Worm (Caenorhabditis elegans) whole organism, young adult: ENCODE measurements around the gene klo-2.
"Not testable (repeated sequence)": the region's sequence is repeated elsewhere in the genome, so short reads cannot be mapped to it uniquely, and the experiment has no call there.

Source experiments
- F10E7.11 ChIP-seq: sonication (generic microtip); optimal IDR thresholded peaks from 2 replicates; lab custom pipeline; 2017; ENCODE audit warnings: mild to moderate bottlenecking, missing genetic modification characterization, moderate library complexity, missing compliant biosample characterization
- F37B4.10 ChIP-seq: fragments of 200-800 bp; sonication (Bioruptor generic); IDR thresholded peaks from 2 replicates; pipeline ENCODE4 v1.3.6; 2022; ENCODE audit warnings: missing genetic modification characterization, missing compliant biosample characterization
- F57A8.1 ChIP-seq: fragments of 200-800 bp; sonication (Bioruptor generic); optimal IDR thresholded peaks from 2 replicates; lab custom pipeline; 2018; ENCODE audit warnings: mild to moderate bottlenecking, missing genetic modification characterization, moderate library complexity, missing compliant biosample characterization
- Y95B8A.8 ChIP-seq: fragments of 200-800 bp; sonication (Bioruptor generic); IDR thresholded peaks from 2 replicates; pipeline ENCODE4 v1.3.6; 2022; ENCODE audit warnings: missing genetic modification reagents, missing genetic modification characterization, missing compliant biosample characterization
- aptf-3 ChIP-seq: fragments of 200-800 bp; sonication (Bioruptor generic); IDR thresholded peaks from 2 replicates; pipeline ENCODE4 v1.3.6; 2022; ENCODE audit warnings: missing genetic modification characterization, missing compliant biosample characterization
- athp-1 ChIP-seq: sonication (generic microtip); optimal IDR thresholded peaks from 2 replicates; lab custom pipeline; 2017; ENCODE audit warnings: mild to moderate bottlenecking, missing genetic modification characterization, missing compliant biosample characterization
- attf-3 ChIP-seq: fragments of 200-800 bp; sonication (Bioruptor generic); conservative IDR thresholded peaks from 2 replicates; pipeline ENCODE4 v1.3.6; 2022; ENCODE audit warnings: missing genetic modification reagents, missing genetic modification characterization, missing compliant biosample characterization
- attf-5 ChIP-seq: fragments of 200-800 bp; sonication (Bioruptor generic); optimal IDR thresholded peaks from 2 replicates; lab custom pipeline; 2018; ENCODE audit warnings: mild to moderate bottlenecking, missing genetic modification characterization, missing compliant biosample characterization
- bed-2 ChIP-seq: fragments of 200-800 bp; sonication (Bioruptor generic); IDR thresholded peaks from 2 replicates; pipeline ENCODE4 v1.3.6; 2022; ENCODE audit warnings: missing genetic modification reagents, missing genetic modification characterization, missing compliant biosample characterization
- ccch-3 ChIP-seq: fragments of 200-800 bp; sonication (Bioruptor generic); optimal IDR thresholded peaks from 2 replicates; lab custom pipeline; 2018; ENCODE audit warnings: mild to moderate bottlenecking, missing genetic modification characterization, missing compliant biosample characterization
- ceh-58 ChIP-seq: fragments of 200-800 bp; sonication (Bioruptor generic); IDR thresholded peaks from 2 replicates; pipeline ENCODE4 v1.3.6; 2022; ENCODE audit warnings: missing genetic modification characterization, missing compliant biosample characterization
- ceh-79 ChIP-seq: sonication (generic microtip); optimal IDR thresholded peaks from 2 replicates; lab custom pipeline; 2017; ENCODE audit warnings: mild to moderate bottlenecking, missing genetic modification characterization, missing compliant biosample characterization
- die-1 ChIP-seq: sonication (generic microtip); optimal IDR thresholded peaks from 2 replicates; lab custom pipeline; 2016; ENCODE audit warnings: missing genotype, mild to moderate bottlenecking, missing genetic modification characterization, missing compliant biosample characterization
- dox-1 ChIP-seq: fragments of 200-800 bp; sonication (Bioruptor generic); IDR thresholded peaks from 2 replicates; pipeline ENCODE4 v1.3.6; 2022; ENCODE audit warnings: missing genetic modification reagents, missing genetic modification characterization, missing compliant biosample characterization
- egl-18 ChIP-seq: fragments of 200-800 bp; sonication (Bioruptor generic); IDR thresholded peaks from 2 replicates; pipeline ENCODE4 v1.3.6; 2022; ENCODE audit warnings: missing genetic modification reagents, missing genetic modification characterization, missing compliant biosample characterization
- egrh-3 ChIP-seq: fragments of 200-800 bp; sonication (Bioruptor generic); IDR thresholded peaks from 2 replicates; pipeline ENCODE4 v1.3.6; 2022; ENCODE audit warnings: missing genetic modification reagents, missing genetic modification characterization, missing compliant biosample characterization
- hlh-12 ChIP-seq: sonication (generic microtip); optimal IDR thresholded peaks from 2 replicates; lab custom pipeline; 2016; ENCODE audit warnings: missing genetic modification characterization, missing compliant biosample characterization
- hmg-1.2 ChIP-seq: fragments of 200-800 bp; sonication (Bioruptor generic); IDR thresholded peaks from 2 replicates; pipeline ENCODE4 v1.3.6; 2022; ENCODE audit warnings: missing genetic modification reagents, missing genetic modification characterization, missing compliant biosample characterization
- lag-1 ChIP-seq: fragments of 200-800 bp; sonication (Bioruptor generic); IDR thresholded peaks from 2 replicates; pipeline ENCODE4 v1.3.6; 2022; ENCODE audit warnings: missing genetic modification reagents, missing genetic modification characterization, missing compliant biosample characterization
- lin-54 ChIP-seq: fragments of 200-800 bp; sonication (Bioruptor generic); optimal IDR thresholded peaks from 2 replicates; lab custom pipeline; 2018; ENCODE audit warnings: mild to moderate bottlenecking, missing genetic modification characterization, missing compliant biosample characterization
- lir-1 ChIP-seq: fragments of 200-800 bp; sonication (Bioruptor generic); conservative IDR thresholded peaks from 2 replicates; pipeline ENCODE4 v1.3.6; 2022; ENCODE audit warnings: missing genetic modification reagents, missing genetic modification characterization, missing compliant biosample characterization
- madf-10 ChIP-seq: sonication (generic microtip); optimal IDR thresholded peaks from 2 replicates; lab custom pipeline; 2016; ENCODE audit warnings: mild to moderate bottlenecking, missing genetic modification characterization, missing compliant biosample characterization
- mcd-1 ChIP-seq: fragments of 200-800 bp; sonication (Bioruptor generic); IDR thresholded peaks from 2 replicates; pipeline ENCODE4 v1.3.6; 2022; ENCODE audit warnings: missing genetic modification reagents, missing genetic modification characterization, missing compliant biosample characterization
- mes-4 ChIP-seq: sonication (generic microtip); optimal IDR thresholded peaks from 2 replicates; lab custom pipeline; 2016; ENCODE audit warnings: missing genotype, missing genetic modification characterization, missing compliant biosample characterization
- pha-4 ChIP-seq: fragments of 150-350 bp; sonication (generic microtip); optimal IDR thresholded peaks from 2 replicates; lab custom pipeline; 2014; ENCODE audit warnings: missing biosample characterization, missing genetic modification reagents, missing genetic modification characterization
- rcor-1 ChIP-seq: fragments of 200-800 bp; sonication (Bioruptor generic); IDR thresholded peaks from 2 replicates; pipeline ENCODE4 v1.3.6; 2022; ENCODE audit warnings: missing genetic modification reagents, missing genetic modification characterization, missing compliant biosample characterization
- sptf-2 ChIP-seq: fragments of 200-800 bp; sonication (Bioruptor generic); optimal IDR thresholded peaks from 2 replicates; lab custom pipeline; 2018; ENCODE audit warnings: mild to moderate bottlenecking, missing genetic modification characterization, missing compliant biosample characterization
- zfh-2 ChIP-seq: fragments of 200-800 bp; sonication (Bioruptor generic); conservative IDR thresholded peaks from 2 replicates; pipeline ENCODE4 v1.3.6; 2022; ENCODE audit warnings: missing genetic modification reagents, missing genetic modification characterization, missing compliant biosample characterization
- zim-3 ChIP-seq: sonication (generic microtip); optimal IDR thresholded peaks from 2 replicates; lab custom pipeline; 2017; ENCODE audit warnings: mild to moderate bottlenecking, missing genetic modification characterization, moderate library complexity, missing compliant biosample characterization
- ztf-28 ChIP-seq: fragments of 200-800 bp; sonication (Bioruptor generic); IDR thresholded peaks from 2 replicates; pipeline ENCODE4 v1.3.6; 2022; ENCODE audit warnings: missing genetic modification reagents, missing genetic modification characterization, missing compliant biosample characterization

The klo-2 gene

DNA sequence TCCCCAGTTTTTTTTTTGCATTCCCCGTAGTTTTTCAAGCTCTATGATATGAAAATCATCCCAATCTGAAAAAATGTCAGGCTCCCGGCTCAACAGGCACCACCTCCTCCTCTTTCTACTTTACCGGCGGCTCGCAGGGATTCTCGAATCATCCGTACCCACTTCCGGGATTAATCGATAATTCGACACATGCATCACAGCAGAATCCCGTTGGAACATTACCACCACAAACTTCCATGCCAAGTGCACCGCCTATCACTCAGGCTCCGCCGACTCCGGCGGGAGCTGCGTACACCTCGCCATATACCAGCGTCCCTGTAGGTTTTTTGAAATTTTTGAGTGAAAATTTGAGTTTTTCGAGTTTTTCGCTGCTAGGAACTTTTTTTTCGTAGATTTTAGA is 24.8 kb upstream of the klo-2 start:
- 0 out of 2 replicates have a peak, but pooled peaks have one; percentile 83 for TF ChIP-seq ceh-58 (GFP tag; lab: Robert Waterston, UW)
- TF ChIP-seq zfh-2 (GFP tag; lab: Robert Waterston, UW) = 0 out of 2 replicates have a peak, but pooled peaks have one; percentile 15
- no peak for TF ChIP-seq attf-3 (GFP tag; lab: Robert Waterston, UW)

ce11 chrIII:2423638-2424037 is 22.4 kb upstream of the klo-2 start:
- TF ChIP-seq athp-1 = no peak
- TF ChIP-seq die-1 (tag; lab: Kevin White, UChicago) = no peak
- no peak for TF ChIP-seq F10E7.11 (tag; lab: Kevin White, UChicago)
- no peak for TF ChIP-seq attf-5 (GFP tag; lab: Kevin White, UChicago)

DNA sequence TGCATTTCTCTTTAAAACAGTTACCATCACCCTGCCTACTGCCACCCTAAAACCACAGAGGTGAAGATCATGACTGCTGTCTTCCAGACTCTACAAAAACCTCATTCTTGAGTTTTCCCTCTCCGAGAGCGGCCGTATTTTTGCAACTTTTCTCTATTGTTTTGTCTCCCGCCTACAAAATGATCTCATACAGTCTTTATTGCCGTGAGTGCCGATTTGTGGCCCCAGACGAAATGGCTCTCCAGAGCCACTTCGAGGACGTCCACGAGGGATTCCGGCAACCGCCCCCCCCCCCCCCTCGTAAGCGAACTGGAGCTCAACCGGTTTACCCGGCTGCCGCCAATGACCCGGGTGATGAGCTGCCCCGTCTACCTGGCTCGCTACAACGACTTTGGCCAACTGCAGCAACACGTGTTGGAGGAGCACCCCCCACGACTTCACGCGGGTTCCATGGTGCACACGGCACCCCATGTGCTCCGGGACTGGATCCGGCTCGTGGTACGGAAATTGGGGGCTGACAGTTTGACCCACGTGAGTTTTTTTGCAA is 21.2 kb upstream of the klo-2 start:
- TF ChIP-seq zim-3 (tag; lab: Kevin White, UChicago) (peak; percentile 61), bed-2 (GFP tag; lab: Robert Waterston, UW) (no peak), lir-1 (no peak), dox-1 (GFP tag; lab: Robert Waterston, UW) (0 out of 2 replicates have a peak, but pooled peaks have one; percentile 23), sptf-2 (GFP tag; lab: Kevin White, UChicago) (no peak), F37B4.10 (GFP tag; lab: Robert Waterston, UW) (0 out of 2 replicates have a peak, but pooled peaks have one; percentile 57), zfh-2 (GFP tag; lab: Robert Waterston, UW) (peak; percentile 93), mcd-1 (0 out of 2 replicates have a peak, but pooled peaks have one; percentile 8), egrh-3 (GFP tag; lab: Robert Waterston, UW) (peak; percentile 90), ceh-79 (tag; lab: Kevin White, UChicago) (peak; percentile 2)

- no peak for TF ChIP-seq Y95B8A.8
- no peak for TF ChIP-seq mes-4 (tag; lab: Kevin White, UChicago)
- no peak for TF ChIP-seq egl-18
- TF ChIP-seq lin-54 (GFP tag; lab: Kevin White, UChicago) = no peak
- no peak for TF ChIP-seq lag-1
- TF ChIP-seq F10E7.11 (tag; lab: Kevin White, UChicago) = no peak
- no peak for TF ChIP-seq hlh-12 (tag; lab: Kevin White, UChicago)
- peak; percentile 76 for TF ChIP-seq hmg-1.2 (GFP tag; lab: Robert Waterston, UW)
Observed at ce11 chrIII:2426122-2426521, 19.9 kb upstream of the klo-2 start, which contains the start of gene W04B5.8. TSS of gene W04B5.8 (plus strand) at chrIII:2426316.

- TF ChIP-seq hmg-1.2 (GFP tag; lab: Robert Waterston, UW) = peak; percentile 56
- no peak for TF ChIP-seq aptf-3 (GFP tag; lab: Robert Waterston, UW)
- no peak for TF ChIP-seq ccch-3
- no peak for TF ChIP-seq F57A8.1
Observed at ce11 chrIII:2432925-2433324, 13.1 kb upstream of the klo-2 start.

ce11 chrIII:2435373-2435772 is 10.6 kb upstream of the klo-2 start, which contains the start of gene W04B5.6:
TSS of gene W04B5.6 (minus strand) at chrIII:2435473.
- not testable (repeated sequence) for TF ChIP-seq ztf-28 (GFP tag; lab: Robert Waterston, UW); hmg-1.2 (GFP tag; lab: Robert Waterston, UW); madf-10 (tag; lab: Kevin White, UChicago)

ce11 chrIII:2435805-2436204 is 10.2 kb upstream of the klo-2 start, which contains the start of gene E02H9.6:
TSS of gene E02H9.6 (plus strand) at chrIII:2436105.
- not testable (repeated sequence) for TF ChIP-seq pha-4 (tag; lab: Kevin White, UChicago); rcor-1 (GFP tag; lab: Robert Waterston, UW); ccch-3
